Fruit fly (Drosophila melanogaster): ENCODE measurements around the gene Acsf2.

Acsf2 gene

DNA sequence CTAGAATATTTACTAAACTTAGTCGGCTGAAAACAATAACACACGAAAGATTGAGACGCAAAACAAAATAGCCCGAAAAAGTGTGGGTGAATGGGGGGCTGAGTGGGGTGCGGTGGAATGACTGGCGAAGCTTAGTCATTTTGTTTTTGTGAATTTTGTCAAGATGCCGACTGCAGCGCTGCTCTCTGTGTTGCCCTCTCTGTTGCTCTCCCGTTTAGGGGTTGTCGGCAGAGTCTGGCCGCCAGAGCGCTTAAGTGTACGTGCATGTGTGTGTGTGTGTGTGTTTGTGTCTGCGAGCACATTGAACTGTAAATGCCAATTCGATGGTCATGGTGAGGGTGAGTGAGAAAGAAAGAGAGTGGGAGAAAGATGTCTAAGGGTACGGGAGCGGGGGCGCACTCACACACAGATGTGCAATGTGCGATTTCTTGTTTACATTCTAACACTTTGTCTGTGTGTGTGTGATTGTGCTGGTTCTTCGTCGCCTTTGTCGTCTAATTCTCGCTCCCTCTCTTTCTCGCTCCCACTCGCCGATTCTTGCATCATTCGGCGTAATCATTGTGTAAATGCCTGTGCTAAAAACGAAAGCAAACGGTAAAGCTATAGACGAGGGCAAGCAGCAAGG, 35.5 kb downstream of the Acsf2 start (continued):
- TF ChIP-seq CG8359 (GFP tag; optimal IDR thresholded peaks at IDR 0.05; ENCODE audit: borderline replicate concordance) (no peak), Asciz (GFP tag; optimal IDR thresholded peaks at IDR 0.05) (no peak), hkb (optimal IDR thresholded peaks at IDR 0.05) (no peak), hkb (GFP tag; IDR thresholded peaks at IDR 0.05) (0 out of 2 replicates have a peak, but pooled peaks have one; percentile 8), CG15479 (GFP tag; optimal IDR thresholded peaks at IDR 0.05) (peak; percentile 87), CG14014 (GFP tag; IDR thresholded peaks at IDR 0.05) (no peak), pho (GFP tag; optimal IDR thresholded peaks at IDR 0.05) (no peak), ken (GFP tag; IDR thresholded peaks at IDR 0.05) (no peak), gsb-n (tag; optimal IDR thresholded peaks at IDR 0.05) (no peak), CG6813 (GFP tag; optimal IDR thresholded peaks at IDR 0.05) (peak; percentile 5), CG13424 (tag; optimal IDR thresholded peaks at IDR 0.05) (no peak), CG43689 (GFP tag; IDR thresholded peaks at IDR 0.05) (no peak), CG31441 (GFP tag; IDR thresholded peaks at IDR 0.05) (no peak), CG6654 (GFP tag; optimal IDR thresholded peaks at IDR 0.05) (no peak), CG1647 (GFP tag; optimal IDR thresholded peaks at IDR 0.05) (no peak), crol (GFP tag; IDR thresholded peaks at IDR 0.05) (peak; percentile 85), Nf-YC (tag; optimal IDR thresholded peaks at IDR 0.05) (peak; percentile 18), gsb (GFP tag; IDR thresholded peaks at IDR 0.05) (no peak), vfl (GFP tag; optimal IDR thresholded peaks at IDR 0.05) (no peak), CG1233 (GFP tag; optimal IDR thresholded peaks at IDR 0.05) (no peak), nerfin-1 (tag; optimal IDR thresholded peaks at IDR 0.05) (peak; percentile 75), tup (GFP tag; optimal IDR thresholded peaks at IDR 0.05) (no peak), CG10654 (GFP tag; optimal IDR thresholded peaks at IDR 0.05) (no peak), zf30C (GFP tag; optimal IDR thresholded peaks at IDR 0.05) (no peak), Dad (GFP tag; optimal IDR thresholded peaks at IDR 0.05) (no peak), Rx (GFP tag; IDR thresholded peaks at IDR 0.05) (no peak), CG9932 (GFP tag; IDR thresholded peaks at IDR 0.05) (0 out of 2 replicates have a peak, but pooled peaks have one; percentile 13), CG10366 (GFP tag; IDR thresholded peaks at IDR 0.05) (no peak), mirr (GFP tag; optimal IDR thresholded peaks at IDR 0.05) (no peak), oc (tag; optimal IDR thresholded peaks at IDR 0.05) (peak; percentile 14), row (GFP tag; IDR thresholded peaks at IDR 0.05) (no peak), sna (GFP tag; IDR thresholded peaks at IDR 0.05; ENCODE audit: partially characterized antibody) (peak; percentile 52; the same call in 1 of the 2 replicates), scrt (GFP tag; optimal IDR thresholded peaks at IDR 0.05) (no peak), jing (GFP tag; optimal IDR thresholded peaks at IDR 0.05) (no peak), Fer1 (GFP tag; optimal IDR thresholded peaks at IDR 0.05) (no peak), Hand (GFP tag; optimal IDR thresholded peaks at IDR 0.05) (no peak), gro (GFP tag; optimal IDR thresholded peaks at IDR 0.05) (no peak), CG4404 (GFP tag; IDR thresholded peaks at IDR 0.05) (no peak), Fer2 (tag; optimal IDR thresholded peaks at IDR 0.05) (no peak), hbn (GFP tag; IDR thresholded peaks at IDR 0.05; ENCODE audit: partially characterized antibody) (no peak), klu (GFP tag; IDR thresholded peaks at IDR 0.05) (no peak), CG12391 (tag; optimal IDR thresholded peaks at IDR 0.05) (no peak), unc-4 (GFP tag; IDR thresholded peaks at IDR 0.05; ENCODE audit: partially characterized antibody) (no peak), bcd (GFP tag; optimal IDR thresholded peaks at IDR 0.05) (peak; percentile 9), CG18599 (GFP tag; optimal IDR thresholded peaks at IDR 0.05) (no peak), fu2 (GFP tag; optimal IDR thresholded peaks at IDR 0.05) (no peak), Ptx1 (GFP tag; IDR thresholded peaks at IDR 0.05) (no peak), otp (GFP tag; IDR thresholded peaks at IDR 0.05) (0 out of 3 replicates have a peak, but pooled peaks have one; percentile 20), H2.0 (GFP tag; IDR thresholded peaks at IDR 0.05) (no peak), CG12071 (GFP tag; optimal IDR thresholded peaks at IDR 0.05) (no peak)

All from whole organism, embryonic.